Worm (Caenorhabditis elegans) whole organism, young adult: Measurements from ENCODE around the gene vha-6.
A peak's percentile ranks its signal among the peaks of the same experiment; 100 is the strongest.

Source experiments
- B0261.1 ChIP-seq: sonication (generic microtip); optimal IDR thresholded peaks from 2 replicates; lab custom pipeline; 2016; ENCODE audit warnings: mild to moderate bottlenecking, missing genetic modification characterization, moderate library complexity, missing compliant biosample characterization
- C17E4.6 ChIP-seq: fragments of 200-800 bp; sonication (Bioruptor generic); IDR thresholded peaks from 2 replicates; pipeline ENCODE4 v1.3.6; 2022; ENCODE audit warnings: missing genetic modification reagents, missing genetic modification characterization, missing compliant biosample characterization
- F23B12.7 ChIP-seq: sonication (generic microtip); optimal IDR thresholded peaks from 2 replicates; lab custom pipeline; 2017; ENCODE audit warnings: missing genetic modification characterization, mild to moderate bottlenecking, missing compliant biosample characterization, antibody characterized with exemption, moderate library complexity; ENCODE audit not compliant: insufficient read depth
- F37B4.10 ChIP-seq: fragments of 200-800 bp; sonication (Bioruptor generic); IDR thresholded peaks from 2 replicates; pipeline ENCODE4 v1.3.6; 2022; ENCODE audit warnings: missing genetic modification characterization, missing compliant biosample characterization
- T26A5.8 ChIP-seq: sonication (generic microtip); optimal IDR thresholded peaks from 2 replicates; lab custom pipeline; 2016; ENCODE audit warnings: missing genetic modification characterization, missing compliant biosample characterization
- Y56A3A.18 ChIP-seq: fragments of 200-800 bp; sonication (Bioruptor generic); IDR thresholded peaks from 2 replicates; pipeline ENCODE4 v1.3.6; 2022; ENCODE audit warnings: missing genetic modification reagents, missing genetic modification characterization, missing compliant biosample characterization
- Y67H2A.10 ChIP-seq: fragments of 200-800 bp; sonication (Bioruptor generic); conservative IDR thresholded peaks from 2 replicates; pipeline ENCODE4 v1.3.6; 2022; ENCODE audit warnings: missing genetic modification reagents, missing genetic modification characterization, missing compliant biosample characterization
- ZK185.1 ChIP-seq: sonication (generic microtip); optimal IDR thresholded peaks from 2 replicates; lab custom pipeline; 2016; ENCODE audit warnings: mild to moderate bottlenecking, missing genetic modification characterization, missing compliant biosample characterization; ENCODE audit not compliant: poor library complexity, severe bottlenecking
- akir-1 ChIP-seq: fragments of 200-800 bp; sonication (Bioruptor generic); optimal IDR thresholded peaks from 2 replicates; lab custom pipeline; 2018; ENCODE audit warnings: mild to moderate bottlenecking, missing genetic modification characterization, moderate library complexity, missing compliant biosample characterization
- ama-1 ChIP-seq, 3 experiments: fragments of 150-350 bp in 1 of 3; sonication (generic microtip) in 2 of 3; optimal IDR thresholded peaks; 2 replicates each; lab custom pipeline; 2014 to 2018; ENCODE audit warnings: missing biosample characterization in 2 of 3, missing genetic modification characterization in 2 of 3, missing genetic modification reagents in 2 of 3
- atf-7 ChIP-seq: sonication (generic microtip); optimal IDR thresholded peaks from 2 replicates; lab custom pipeline; 2017; ENCODE audit warnings: mild to moderate bottlenecking, missing genetic modification characterization, missing compliant biosample characterization
- athp-1 ChIP-seq: sonication (generic microtip); optimal IDR thresholded peaks from 2 replicates; lab custom pipeline; 2017; ENCODE audit warnings: mild to moderate bottlenecking, missing genetic modification characterization, missing compliant biosample characterization
- attf-5 ChIP-seq: fragments of 200-800 bp; sonication (Bioruptor generic); optimal IDR thresholded peaks from 2 replicates; lab custom pipeline; 2018; ENCODE audit warnings: mild to moderate bottlenecking, missing genetic modification characterization, missing compliant biosample characterization
- bed-1 ChIP-seq: fragments of 200-800 bp; sonication (Bioruptor generic); IDR thresholded peaks from 2 replicates; pipeline ENCODE4 v1.3.6; 2022; ENCODE audit warnings: missing genetic modification reagents, missing genetic modification characterization, missing compliant biosample characterization
- ceh-27 ChIP-seq: fragments of 200-800 bp; sonication (Bioruptor generic); optimal IDR thresholded peaks from 2 replicates; lab custom pipeline; 2018; ENCODE audit warnings: mild to moderate bottlenecking, missing genetic modification characterization, moderate library complexity, missing compliant biosample characterization
- egl-44 ChIP-seq: fragments of 200-800 bp; sonication (Bioruptor generic); IDR thresholded peaks from 2 replicates; pipeline ENCODE4 v1.3.6; 2022; ENCODE audit warnings: missing genetic modification reagents, missing genetic modification characterization, missing compliant biosample characterization
- ets-4 ChIP-seq: fragments of 200-800 bp; sonication (Bioruptor generic); optimal IDR thresholded peaks from 2 replicates; lab custom pipeline; 2018; ENCODE audit warnings: mild to moderate bottlenecking, missing genetic modification characterization, missing compliant biosample characterization
- gei-17 ChIP-seq: fragments of 200-800 bp; sonication (Bioruptor generic); optimal IDR thresholded peaks from 2 replicates; lab custom pipeline; 2018; ENCODE audit warnings: mild to moderate bottlenecking, missing genetic modification characterization, missing compliant biosample characterization
- hlh-12 ChIP-seq: sonication (generic microtip); optimal IDR thresholded peaks from 2 replicates; lab custom pipeline; 2016; ENCODE audit warnings: missing genetic modification characterization, missing compliant biosample characterization
- hlh-26 ChIP-seq: fragments of 200-800 bp; sonication (Bioruptor generic); conservative IDR thresholded peaks from 2 replicates; pipeline ENCODE4 v1.3.6; 2022; ENCODE audit warnings: missing genetic modification reagents, missing genetic modification characterization, missing compliant biosample characterization
- lin-26 ChIP-seq: fragments of 200-800 bp; sonication (Bioruptor generic); IDR thresholded peaks from 2 replicates; pipeline ENCODE4 v1.3.6; 2022; ENCODE audit warnings: missing genetic modification reagents, missing genetic modification characterization, missing compliant biosample characterization
- lsy-27 ChIP-seq: sonication (generic microtip); optimal IDR thresholded peaks from 2 replicates; lab custom pipeline; 2017; ENCODE audit warnings: missing genetic modification characterization, mild to moderate bottlenecking, missing compliant biosample characterization, antibody characterized with exemption, missing genotype, borderline replicate concordance; ENCODE audit not compliant: insufficient read depth
- nfyb-1 ChIP-seq: fragments of 200-800 bp; sonication (Bioruptor generic); IDR thresholded peaks from 2 replicates; pipeline ENCODE4 v1.3.6; 2022; ENCODE audit warnings: missing genetic modification reagents, missing genetic modification characterization, missing compliant biosample characterization
- nhr-80 ChIP-seq: sonication (generic microtip); optimal IDR thresholded peaks from 2 replicates; lab custom pipeline; 2016; ENCODE audit warnings: missing genetic modification characterization, missing compliant biosample characterization
- nhr-90 ChIP-seq: sonication (generic microtip); optimal IDR thresholded peaks from 2 replicates; lab custom pipeline; 2016; ENCODE audit warnings: missing genotype, mild to moderate bottlenecking, missing genetic modification characterization, missing compliant biosample characterization
- rcor-1 ChIP-seq: fragments of 200-800 bp; sonication (Bioruptor generic); IDR thresholded peaks from 2 replicates; pipeline ENCODE4 v1.3.6; 2022; ENCODE audit warnings: missing genetic modification reagents, missing genetic modification characterization, missing compliant biosample characterization
- rec-8 ChIP-seq, 2 experiments: sonication (generic microtip); optimal IDR thresholded peaks; 2 replicates each; lab custom pipeline; 2016; ENCODE audit warnings: mild to moderate bottlenecking in 2 of 2, missing genetic modification characterization in 2 of 2, missing genetic modification reagents in 2 of 2, missing genotype in 2 of 2, missing biosample characterization in 1 of 2, missing compliant biosample characterization in 1 of 2, moderate library complexity in 1 of 2
- rpc-1 ChIP-seq, 2 experiments: fragments of 150-350 bp in 1 of 2; sonication (generic microtip) in 1 of 2; optimal IDR thresholded peaks; 2 replicates each; lab custom pipeline; 2014 to 2018; ENCODE audit warnings: missing biosample characterization in 1 of 2, missing genetic modification characterization in 1 of 2, missing genetic modification reagents in 1 of 2, missing genotype in 1 of 2
- sea-2 ChIP-seq: fragments of 200-800 bp; sonication (Bioruptor generic); IDR thresholded peaks from 2 replicates; pipeline ENCODE4 v1.3.6; 2022; ENCODE audit warnings: missing genetic modification characterization, missing compliant biosample characterization
- tbx-9 ChIP-seq: sonication (generic microtip); optimal IDR thresholded peaks from 2 replicates; lab custom pipeline; 2016; ENCODE audit warnings: borderline replicate concordance, missing genetic modification characterization, inconsistent platforms, missing compliant biosample characterization
- unc-62 ChIP-seq: fragments of 150-350 bp; optimal IDR thresholded peaks from 2 replicates; lab custom pipeline; 2014; ENCODE audit warnings: missing biosample characterization, missing genetic modification reagents, missing genetic modification characterization
- zfh-2 ChIP-seq: fragments of 200-800 bp; sonication (Bioruptor generic); conservative IDR thresholded peaks from 2 replicates; pipeline ENCODE4 v1.3.6; 2022; ENCODE audit warnings: missing genetic modification reagents, missing genetic modification characterization, missing compliant biosample characterization
- ztf-22 ChIP-seq: fragments of 200-800 bp; sonication (Bioruptor generic); optimal IDR thresholded peaks from 2 replicates; lab custom pipeline; 2018; ENCODE audit warnings: mild to moderate bottlenecking, missing genetic modification characterization, moderate library complexity, missing compliant biosample characterization
- ztf-25 ChIP-seq: fragments of 200-800 bp; sonication (Bioruptor generic); IDR thresholded peaks from 2 replicates; pipeline ENCODE4 v1.3.6; 2022; ENCODE audit warnings: missing genetic modification reagents, missing genetic modification characterization, missing compliant biosample characterization
- ztf-3 ChIP-seq: fragments of 200-800 bp; sonication (Bioruptor generic); optimal IDR thresholded peaks from 2 replicates; lab custom pipeline; 2018; ENCODE audit warnings: mild to moderate bottlenecking, missing genetic modification characterization, missing compliant biosample characterization

vha-6 gene

ce11 chrII:11464427-11464944, 26.2 kb upstream of the vha-6 start, which contains the start of the genes aars-1 and rga-1 (continued):
- TF ChIP-seq rcor-1 (GFP tag; lab: Robert Waterston, UW): no peak
- TF ChIP-seq T26A5.8 (tag; lab: Kevin White, UChicago): no peak
- TF ChIP-seq ztf-22 (GFP tag; lab: Kevin White, UChicago): peak; percentile 39
- TF ChIP-seq rpc-1 (optimal IDR thresholded peaks at IDR 0.05; lab: Kevin White, UChicago): no peak
- no peak for TF ChIP-seq rpc-1 (tag; optimal IDR thresholded peaks at IDR 0.05; lab: Kevin White, UChicago)
- TF ChIP-seq atf-7 (tag; lab: Kevin White, UChicago): peak; percentile 41
- no peak for TF ChIP-seq bed-1 (GFP tag; lab: Robert Waterston, UW)
- no peak for TF ChIP-seq akir-1 (GFP tag; lab: Kevin White, UChicago)
- TF ChIP-seq unc-62: no peak
- no peak for TF ChIP-seq F23B12.7
- TF ChIP-seq rec-8 (tag; optimal IDR thresholded peaks at IDR 0.05; lab: Kevin White, UChicago): no peak
- TF ChIP-seq sea-2 (GFP tag; lab: Robert Waterston, UW): no peak
- TF ChIP-seq nhr-80: peak; percentile 96
- no peak for TF ChIP-seq Y67H2A.10 (GFP tag; lab: Robert Waterston, UW)
- peak; percentile 71 for TF ChIP-seq nfyb-1
- 0 out of 2 replicates have a peak, but pooled peaks have one; percentile 36 for TF ChIP-seq lin-26
- TF ChIP-seq egl-44 (GFP tag; lab: Robert Waterston, UW): no peak
- no peak for TF ChIP-seq nhr-90 (tag; lab: Kevin White, UChicago)
- peak; percentile 45 for TF ChIP-seq ZK185.1 (tag; lab: Kevin White, UChicago)
- TF ChIP-seq ceh-27 (GFP tag; lab: Kevin White, UChicago): no peak
- peak; percentile 86 for TF ChIP-seq zfh-2 (GFP tag; lab: Robert Waterston, UW)
- no peak for TF ChIP-seq hlh-26
- TF ChIP-seq ets-4 (GFP tag; lab: Kevin White, UChicago): peak; percentile 58
- TF ChIP-seq ama-1 (optimal IDR thresholded peaks at IDR 0.05; lab: Kevin White, UChicago): no peak
- no peak for TF ChIP-seq ama-1 (GFP tag; optimal IDR thresholded peaks at IDR 0.05; lab: Kevin White, UChicago)
- TF ChIP-seq gei-17 (GFP tag; lab: Kevin White, UChicago): no peak
- TF ChIP-seq lsy-27 (tag; lab: Kevin White, UChicago): no peak
- no peak for TF ChIP-seq ztf-25 (GFP tag; lab: Robert Waterston, UW)
- TF ChIP-seq athp-1 (tag; lab: Kevin White, UChicago): no peak
- TF ChIP-seq, all 124 proteins: peak for 22

- TF ChIP-seq B0261.1: no peak
- no peak for TF ChIP-seq hlh-12 (tag; lab: Kevin White, UChicago)
- no peak for TF ChIP-seq tbx-9 (tag; lab: Kevin White, UChicago)
- TF ChIP-seq ama-1 (optimal IDR thresholded peaks at IDR 0.05; lab: Kevin White, UChicago): no peak
- TF ChIP-seq ama-1 (GFP tag; optimal IDR thresholded peaks at IDR 0.05; lab: Kevin White, UChicago): no peak
- TF ChIP-seq C17E4.6 (GFP tag; lab: Robert Waterston, UW): no peak
- no peak for TF ChIP-seq Y56A3A.18
- TF ChIP-seq attf-5: no peak
- TF ChIP-seq ztf-3 (GFP tag; lab: Kevin White, UChicago): no peak
These were observed 25.6 kb upstream of the vha-6 start for ce11 chrII:11463899-11464298.

- peak; percentile 55 for TF ChIP-seq nhr-80
- no peak for TF ChIP-seq F37B4.10 (GFP tag; lab: Robert Waterston, UW)
These were observed 21.6 kb upstream of the vha-6 start for ce11 chrII:11459883-11460282.
